Fruit fly (Drosophila melanogaster) whole organism, embryonic: Measurements from ENCODE around the gene CG13022.

Experiments used
- CG10366 ChIP-seq: fragments of 200-800 bp; sonication (Bioruptor generic); IDR thresholded peaks from 2 replicates; pipeline ENCODE4 v1.3.6; 2022; ENCODE audit warnings: missing biosample characterization, missing genetic modification characterization
- CG12299 ChIP-seq: fragments of 200-800 bp; sonication (Bioruptor generic); optimal IDR thresholded peaks from 2 replicates; lab custom pipeline; 2018; ENCODE audit warnings: missing biosample characterization, mild to moderate bottlenecking, missing genetic modification characterization
- ftz-f1 ChIP-seq: fragments of 200-800 bp; sonication (Bioruptor generic); optimal IDR thresholded peaks from 2 replicates; lab custom pipeline; 2016; ENCODE audit warnings: missing biosample characterization, missing genetic modification characterization

DNA sequence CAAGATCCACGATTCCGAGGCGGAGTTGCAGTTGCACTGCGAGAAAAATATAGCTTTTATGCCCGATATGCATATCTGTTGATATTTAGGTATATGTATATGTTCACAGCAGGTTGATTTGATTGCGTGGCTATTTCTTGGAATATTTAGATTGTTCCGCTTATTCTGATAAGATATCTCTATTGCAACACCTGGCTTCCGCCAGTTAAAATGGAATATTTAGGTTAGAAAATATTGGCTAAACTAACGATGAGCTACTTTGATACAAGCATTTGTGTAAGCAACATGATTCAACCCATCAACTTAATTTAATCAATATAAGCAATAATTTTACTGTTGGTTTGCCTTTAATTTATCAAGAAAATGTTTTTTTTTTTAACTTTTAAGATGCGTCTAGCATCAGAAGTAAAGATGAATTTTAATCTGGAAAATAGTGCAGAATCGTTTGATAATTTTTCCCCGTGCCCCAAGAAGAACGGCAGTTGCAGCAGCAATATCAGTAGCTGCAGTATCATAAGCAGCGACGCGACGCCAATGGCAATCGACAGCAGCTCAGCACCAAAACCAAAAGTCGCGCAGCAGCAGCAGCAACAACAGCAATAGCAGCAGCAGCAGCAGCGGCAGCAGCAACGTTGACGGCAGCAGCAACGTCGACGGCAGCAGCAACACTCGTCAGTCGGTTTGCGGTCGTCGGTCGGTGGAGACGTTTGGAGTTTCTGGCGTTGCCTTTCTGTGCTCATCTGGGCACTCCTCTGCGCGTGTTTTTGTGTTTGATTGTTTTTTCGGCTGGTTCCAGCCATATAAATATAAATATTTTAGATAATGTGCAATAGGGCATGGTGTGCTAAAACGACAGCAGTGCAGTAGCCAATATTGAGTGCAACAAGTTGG is 37.1 kb upstream of the CG13022 start:
- TF ChIP-seq ftz-f1 (GFP tag; lab: Kevin White, UChicago) (no peak), CG12299 (no peak), CG10366 (GFP tag; lab: Robert Waterston, UW) (no peak)
